Fruit fly (Drosophila melanogaster) whole organism, embryonic: Measurements from ENCODE around the gene Veneno.

Source experiments
- Asciz ChIP-seq: fragments of 200-800 bp; sonication (Bioruptor generic); optimal IDR thresholded peaks from 2 replicates; lab custom pipeline; 2017; ENCODE audit warnings: missing biosample characterization, mild to moderate bottlenecking, missing genetic modification characterization, missing genetic modification reagents
- Bteb2 ChIP-seq: fragments of 200-800 bp; sonication (Bioruptor generic); optimal IDR thresholded peaks from 2 replicates; lab custom pipeline; 2016; ENCODE audit warnings: missing biosample characterization, missing genetic modification characterization
- C15 ChIP-seq: fragments of 200-800 bp; sonication (Bioruptor generic); IDR thresholded peaks from 3 replicates; pipeline ENCODE4 v1.3.6; 2022; ENCODE audit warnings: missing biosample characterization, missing genetic modification characterization
- CG10147 ChIP-seq: fragments of 200-800 bp; sonication (Bioruptor generic); optimal IDR thresholded peaks from 2 replicates; lab custom pipeline; 2019; ENCODE audit warnings: missing biosample characterization, mild to moderate bottlenecking, missing genetic modification characterization, moderate library complexity
- CG1024 ChIP-seq: fragments of 200-800 bp; sonication (Bioruptor generic); IDR thresholded peaks from 2 replicates; pipeline ENCODE4 v1.3.6; 2022; ENCODE audit warnings: missing biosample characterization, missing genetic modification characterization
- CG12104 ChIP-seq: fragments of 200-800 bp; sonication (Bioruptor generic); optimal IDR thresholded peaks from 3 replicates; lab custom pipeline; 2016; ENCODE audit warnings: missing biosample characterization, missing genetic modification characterization
- CG12659 ChIP-seq: fragments of 200-800 bp; sonication (Bioruptor generic); optimal IDR thresholded peaks from 3 replicates; lab custom pipeline; 2017; ENCODE audit warnings: mild to moderate bottlenecking, missing biosample characterization, missing genetic modification reagents, missing genetic modification characterization
- CG15269 ChIP-seq: fragments of 200-800 bp; sonication (Bioruptor generic); optimal IDR thresholded peaks from 2 replicates; lab custom pipeline; 2018; ENCODE audit warnings: missing biosample characterization, mild to moderate bottlenecking, missing genetic modification characterization, moderate library complexity
- CG16863 ChIP-seq: fragments of 200-800 bp; sonication (Bioruptor generic); optimal IDR thresholded peaks from 3 replicates; lab custom pipeline; 2016; ENCODE audit warnings: missing biosample characterization, missing genetic modification characterization
- CG17361 ChIP-seq: fragments of 200-800 bp; sonication (Bioruptor generic); IDR thresholded peaks from 3 replicates; pipeline ENCODE4 v1.3.6; 2022; ENCODE audit warnings: missing biosample characterization, missing genetic modification characterization
- CG17385 ChIP-seq: fragments of 200-800 bp; sonication (Bioruptor generic); optimal IDR thresholded peaks from 3 replicates; lab custom pipeline; 2018; ENCODE audit warnings: missing biosample characterization, mild to moderate bottlenecking, missing genetic modification characterization
- CG2120 ChIP-seq: fragments of 200-800 bp; sonication (Bioruptor generic); optimal IDR thresholded peaks from 3 replicates; lab custom pipeline; 2016; ENCODE audit warnings: missing biosample characterization, missing genetic modification characterization
- CG32767 ChIP-seq: fragments of 200-800 bp; sonication (Bioruptor generic); IDR thresholded peaks from 2 replicates; pipeline ENCODE4 v1.3.6; 2022; ENCODE audit warnings: missing biosample characterization, missing genetic modification characterization
- CG3995 ChIP-seq: fragments of 200-800 bp; sonication (Bioruptor generic); optimal IDR thresholded peaks from 3 replicates; lab custom pipeline; 2016; ENCODE audit warnings: missing biosample characterization, missing genetic modification characterization
- CG4282 ChIP-seq: fragments of 200-800 bp; sonication (Bioruptor generic); optimal IDR thresholded peaks from 2 replicates; lab custom pipeline; 2016; ENCODE audit warnings: missing biosample characterization, missing genetic modification characterization
- CG6254 ChIP-seq: fragments of 200-800 bp; sonication (Bioruptor generic); optimal IDR thresholded peaks from 3 replicates; lab custom pipeline; 2017; ENCODE audit warnings: mild to moderate bottlenecking, missing biosample characterization, missing genetic modification reagents, missing genetic modification characterization
- CG6689 ChIP-seq: fragments of 200-800 bp; sonication (Bioruptor generic); IDR thresholded peaks from 2 replicates; pipeline ENCODE4 v1.3.6; 2022; ENCODE audit warnings: missing biosample characterization, missing genetic modification characterization
- CG8359 ChIP-seq: fragments of 200-800 bp; sonication (Bioruptor generic); optimal IDR thresholded peaks from 2 replicates; lab custom pipeline; 2017; ENCODE audit warnings: missing biosample characterization, mild to moderate bottlenecking, missing genetic modification characterization, borderline replicate concordance
- CG9797 ChIP-seq: fragments of 200-800 bp; sonication (Bioruptor generic); optimal IDR thresholded peaks from 3 replicates; lab custom pipeline; 2018; ENCODE audit warnings: missing biosample characterization, mild to moderate bottlenecking, missing genetic modification characterization
- CoRest ChIP-seq: fragments of 200-800 bp; sonication (Bioruptor generic); optimal IDR thresholded peaks from 3 replicates; lab custom pipeline; 2018; ENCODE audit warnings: missing biosample characterization, mild to moderate bottlenecking, missing genetic modification characterization, moderate library complexity
- D19B ChIP-seq: fragments of 200-800 bp; sonication (Bioruptor generic); optimal IDR thresholded peaks from 2 replicates; lab custom pipeline; 2017; ENCODE audit warnings: missing biosample characterization, mild to moderate bottlenecking, missing genetic modification characterization
- Dad ChIP-seq: fragments of 200-800 bp; sonication (Bioruptor generic); optimal IDR thresholded peaks from 3 replicates; lab custom pipeline; 2016; ENCODE audit warnings: missing biosample characterization, missing genetic modification characterization
- HLH3B ChIP-seq: fragments of 200-800 bp; sonication (Bioruptor generic); IDR thresholded peaks from 2 replicates; pipeline ENCODE4 v1.3.6; 2022; ENCODE audit warnings: missing biosample characterization, missing genetic modification characterization
- HLHmδ ChIP-seq: fragments of 200-800 bp; sonication (Bioruptor generic); optimal IDR thresholded peaks from 2 replicates; lab custom pipeline; 2018; ENCODE audit warnings: missing biosample characterization, mild to moderate bottlenecking, missing genetic modification characterization, moderate library complexity
- MTF-1 ChIP-seq: fragments of 200-800 bp; sonication (Bioruptor generic); optimal IDR thresholded peaks from 2 replicates; lab custom pipeline; 2018; ENCODE audit warnings: missing biosample characterization, mild to moderate bottlenecking, missing genetic modification characterization, borderline replicate concordance
- Nf-YA ChIP-seq: fragments of 200-800 bp; sonication (Bioruptor generic); IDR thresholded peaks from 2 replicates; pipeline ENCODE4 v1.3.6; 2022; ENCODE audit warnings: missing biosample characterization, missing genetic modification characterization
- Ptx1 ChIP-seq: fragments of 200-800 bp; sonication (Bioruptor generic); IDR thresholded peaks from 2 replicates; pipeline ENCODE4 v1.3.6; 2022; ENCODE audit warnings: missing biosample characterization, missing genetic modification characterization
- Tbp ChIP-seq: fragments of >200 bp; optimal IDR thresholded peaks from 2 replicates; lab custom pipeline; 2018; ENCODE audit warnings: missing biosample characterization, missing genetic modification characterization
- br ChIP-seq: fragments of >200 bp; optimal IDR thresholded peaks from 2 replicates; lab custom pipeline; 2017
- dmrt11E ChIP-seq: fragments of 200-800 bp; sonication (Bioruptor generic); optimal IDR thresholded peaks from 3 replicates; lab custom pipeline; 2018; ENCODE audit warnings: missing biosample characterization, mild to moderate bottlenecking, missing genetic modification characterization, moderate library complexity
- dmrt99B ChIP-seq: fragments of 200-800 bp; sonication (Bioruptor generic); optimal IDR thresholded peaks from 2 replicates; lab custom pipeline; 2018; ENCODE audit warnings: missing biosample characterization, mild to moderate bottlenecking, missing genetic modification characterization, moderate library complexity
- en ChIP-seq: fragments of 200-800 bp; sonication (Bioruptor generic); optimal IDR thresholded peaks from 2 replicates; lab custom pipeline; 2016; ENCODE audit warnings: missing biosample characterization, missing genetic modification characterization
- esg ChIP-seq: fragments of 200-800 bp; sonication (Bioruptor generic); conservative IDR thresholded peaks from 2 replicates; pipeline ENCODE4 v1.3.6; 2022; ENCODE audit warnings: missing biosample characterization, missing genetic modification characterization
- eve ChIP-seq, 2 experiments: fragments of >200 bp; optimal IDR thresholded peaks; 2 replicates each; lab custom pipeline; 2017; ENCODE audit warnings: missing biosample characterization in 2 of 2, missing genetic modification characterization in 2 of 2
- gfzf ChIP-seq: fragments of 200-800 bp; sonication (Bioruptor generic); optimal IDR thresholded peaks from 2 replicates; lab custom pipeline; 2016; ENCODE audit warnings: missing biosample characterization, mild to moderate bottlenecking, missing genetic modification characterization, moderate library complexity
- hth ChIP-seq: fragments of >200 bp; optimal IDR thresholded peaks from 2 replicates; lab custom pipeline; 2017; ENCODE audit warnings: inconsistent platforms
- nerfin-1 ChIP-seq: fragments of 200-800 bp; sonication (Bioruptor generic); optimal IDR thresholded peaks from 3 replicates; lab custom pipeline; 2019; ENCODE audit warnings: missing biosample characterization, mild to moderate bottlenecking, missing genetic modification characterization, moderate library complexity
- onecut ChIP-seq: fragments of 200-800 bp; sonication (Bioruptor generic); IDR thresholded peaks from 2 replicates; pipeline ENCODE4 v1.3.6; 2022; ENCODE audit warnings: missing biosample characterization, missing genetic modification characterization
- otp ChIP-seq: fragments of 200-800 bp; sonication (Bioruptor generic); IDR thresholded peaks from 3 replicates; pipeline ENCODE4, ENCODE4 v1.3.6; 2022; ENCODE audit warnings: missing biosample characterization, missing genetic modification characterization
- row ChIP-seq: fragments of 200-800 bp; sonication (Bioruptor generic); IDR thresholded peaks from 3 replicates; pipeline ENCODE4 v1.3.6; 2022; ENCODE audit warnings: missing biosample characterization, missing genetic modification characterization
- slbo ChIP-seq: fragments of 200-800 bp; sonication (Bioruptor generic); IDR thresholded peaks from 2 replicates; pipeline ENCODE4 v1.3.6; 2022; ENCODE audit warnings: missing biosample characterization, missing genetic modification characterization
- sna ChIP-seq: fragments of 200-800 bp; sonication (Bioruptor generic); IDR thresholded peaks from 2 replicates; pipeline ENCODE4 v1.3.6; 2022; ENCODE audit warnings: missing biosample characterization, missing genetic modification characterization; ENCODE audit not compliant: partially characterized antibody
- tap ChIP-seq: fragments of 200-800 bp; optimal IDR thresholded peaks from 3 replicates; lab custom pipeline; 2019; ENCODE audit warnings: missing biosample characterization, mild to moderate bottlenecking, missing genetic modification characterization, moderate library complexity
- toy ChIP-seq: fragments of 200-800 bp; sonication (Bioruptor generic); IDR thresholded peaks from 2 replicates; pipeline ENCODE4 v1.3.6; 2022; ENCODE audit warnings: missing biosample characterization, missing genetic modification characterization

Veneno gene

dm6 chr3R:8354969-8355368 is 7.4 kb downstream of the Veneno start (continued):
- TF ChIP-seq CG1024 (GFP tag; lab: Robert Waterston, UW) (no peak), CG3995 (GFP tag; lab: Kevin White, UChicago) (no peak), en (GFP tag; lab: Kevin White, UChicago) (no peak), CG2120 (GFP tag; lab: Kevin White, UChicago) (no peak), CG4282 (GFP tag; lab: Kevin White, UChicago) (no peak), CG17385 (GFP tag; lab: Kevin White, UChicago) (no peak), CG6254 (GFP tag; lab: Kevin White, UChicago) (no peak), Nf-YA (GFP tag; lab: Robert Waterston, UW) (peak; percentile 37; the same call in 1 of the 2 replicates), Tbp (GFP tag; lab: Kevin White, UChicago) (no peak), HLHmδ (GFP tag; lab: Kevin White, UChicago) (no peak), Dad (GFP tag; lab: Kevin White, UChicago) (no peak), hth (lab: Kevin White, UChicago) (no peak), slbo (GFP tag; lab: Robert Waterston, UW) (0 out of 2 replicates have a peak, but pooled peaks have one; percentile 7), br (no peak), otp (GFP tag; lab: Robert Waterston, UW) (0 out of 3 replicates have a peak, but pooled peaks have one; percentile 5), CG32767 (GFP tag; lab: Robert Waterston, UW) (no peak; the same call in 1 of the 2 replicates), Asciz (GFP tag; lab: Kevin White, UChicago) (peak; percentile 47), Bteb2 (no peak), tap (tag; lab: Kevin White, UChicago) (peak; percentile 51), esg (GFP tag; lab: Robert Waterston, UW) (peak; percentile 57), sna (GFP tag; lab: Robert Waterston, UW) (no peak), CG12659 (GFP tag; lab: Kevin White, UChicago) (no peak), CG10147 (GFP tag; lab: Kevin White, UChicago) (no peak), onecut (GFP tag; lab: Robert Waterston, UW) (no peak), dmrt11E (tag; lab: Kevin White, UChicago) (no peak), eve (GFP tag; optimal IDR thresholded peaks at IDR 0.05; lab: Kevin White, UChicago) (no peak), CG12104 (GFP tag; lab: Kevin White, UChicago) (no peak), C15 (GFP tag; lab: Robert Waterston, UW) (no peak), CG16863 (GFP tag; lab: Kevin White, UChicago) (no peak), MTF-1 (GFP tag; lab: Kevin White, UChicago) (no peak), gfzf (GFP tag; lab: Kevin White, UChicago) (no peak), Ptx1 (peak; percentile 64), nerfin-1 (no peak), CoRest (tag; lab: Kevin White, UChicago) (no peak), CG15269 (tag; lab: Kevin White, UChicago) (peak; percentile 20), HLH3B (peak; percentile 52; the same call in 1 of the 2 replicates), CG8359 (no peak), CG17361 (GFP tag; lab: Robert Waterston, UW) (no peak), toy (GFP tag; lab: Robert Waterston, UW) (no peak), D19B (GFP tag; lab: Kevin White, UChicago) (no peak), CG9797 (GFP tag; lab: Kevin White, UChicago) (no peak), row (GFP tag; lab: Robert Waterston, UW) (no peak), dmrt99B (peak; percentile 73), CG6689 (GFP tag; lab: Robert Waterston, UW) (no peak)
